1 fruit fly cellular context compared by ENCODE assay signal in genomic region chrX:13390465-13391173, dm6.
TF ChIP-seq lines count a peak whose summit lies in the region.

No protein-coding gene starts in this region.

TF ChIP-seq in whole organism, embryonic, 481 proteins besides CTCF, POLR2A, EP300 and RAD21 (continued from another document):
- peak; percentile 7 for TF ChIP-seq tin (GFP tag; optimal IDR thresholded peaks at IDR 0.05; lab: Kevin White, UChicago)
- TF ChIP-seq CG1602 (GFP tag; optimal IDR thresholded peaks at IDR 0.05; lab: Kevin White, UChicago), result peak; percentile 26
- TF ChIP-seq nerfin-2 (GFP tag; IDR thresholded peaks at IDR 0.05; lab: Robert Waterston, UW; ENCODE audit: partially characterized antibody), result no peak
- TF ChIP-seq cwo (GFP tag; optimal IDR thresholded peaks at IDR 0.05; lab: Kevin White, UChicago), result peak; percentile 65
- no peak for TF ChIP-seq CG14860 (GFP tag; IDR thresholded peaks at IDR 0.05; lab: Robert Waterston, UW; ENCODE audit: partially characterized antibody)
